Worm (Caenorhabditis elegans) whole organism, L4/young adult: Measurements from ENCODE around the gene D1086.7.
"Not testable (repeated sequence)": the region's sequence is repeated elsewhere in the genome, so short reads cannot be mapped to it uniquely, and the experiment has no call there.

Experiments
- W03F9.2 ChIP-seq: fragments of 150-350 bp; optimal IDR thresholded peaks from 2 replicates; lab custom pipeline; 2014; ENCODE audit warnings: missing biosample characterization, missing genetic modification characterization
- dao-5 ChIP-seq: sonication (generic microtip); optimal IDR thresholded peaks from 2 replicates; lab custom pipeline; 2016; ENCODE audit warnings: missing genotype, missing genetic modification characterization, moderate library complexity, missing compliant biosample characterization
- him-1 ChIP-seq: sonication (generic microtip); optimal IDR thresholded peaks from 2 replicates; lab custom pipeline; 2016; ENCODE audit warnings: missing genotype, missing genetic modification reagents, missing genetic modification characterization, missing compliant biosample characterization

D1086.7 gene

DNA sequence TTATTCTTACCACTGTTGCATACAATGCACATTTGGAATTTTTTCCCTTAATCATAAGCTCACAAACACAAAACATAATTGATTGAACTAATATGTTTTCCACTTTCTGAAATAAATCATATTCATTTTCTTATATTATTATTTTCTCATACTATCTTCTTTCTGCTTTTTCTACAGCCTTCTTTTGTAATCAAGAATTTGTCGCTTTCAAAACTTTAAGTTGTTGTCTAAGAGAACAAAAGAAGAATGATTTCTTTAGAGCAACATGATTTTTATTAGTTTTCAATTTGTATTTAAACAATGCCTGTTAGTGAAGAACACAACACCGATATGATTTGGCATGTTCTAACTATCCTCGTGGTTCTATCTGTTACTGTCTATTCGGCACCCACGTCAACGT lies at the start of gene D1086.7:
Gene D1086.7 (plus strand): TSS at position 301 of the 400 bp plus-strand sequence.
- TF ChIP-seq him-1 (no peak), W03F9.2 (tag; lab: Kevin White, UChicago) (no peak), dao-5 (no peak)

DNA sequence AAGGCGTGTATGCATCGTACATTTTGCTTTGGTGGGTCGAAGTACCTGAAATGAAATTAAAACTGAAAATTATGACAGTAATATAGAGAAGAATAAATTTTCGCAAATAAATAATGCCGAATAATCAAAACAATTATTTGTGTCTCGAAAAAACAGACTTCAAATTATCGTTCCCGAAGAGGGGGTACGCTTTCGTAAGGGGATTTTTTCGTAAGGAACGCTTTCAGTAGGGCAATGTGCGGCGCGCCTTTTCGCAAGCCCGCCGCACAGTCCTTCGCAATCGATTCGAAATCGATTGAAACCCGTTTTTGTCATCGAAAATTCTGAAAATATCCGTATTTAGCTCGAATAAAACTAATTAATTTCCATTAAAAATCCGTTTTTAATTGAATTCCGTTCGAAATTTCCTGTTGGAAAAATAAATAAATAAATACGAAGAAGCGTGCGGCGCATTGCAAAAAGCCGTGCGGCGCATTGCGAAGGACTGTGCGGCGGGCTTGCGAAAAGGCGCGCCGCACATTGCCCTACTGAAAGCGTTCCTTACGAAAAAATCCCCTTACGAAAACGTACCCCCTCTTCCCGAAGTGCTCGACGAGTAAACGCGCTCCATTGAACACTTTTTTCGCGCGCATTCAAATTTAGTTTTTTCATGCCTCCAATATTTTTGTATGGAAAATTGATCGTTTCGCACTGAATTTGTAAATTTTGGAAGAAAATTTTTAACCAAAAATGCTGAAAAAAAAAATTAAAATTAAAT lies 45.6 kb upstream of the D1086.7 start, which contains the start of gene vps-39:
Gene vps-39 (minus strand): TSS at position 51 of the 757 bp plus-strand sequence.
- TF ChIP-seq him-1; W03F9.2 (tag; lab: Kevin White, UChicago); dao-5: not testable (repeated sequence)

DNA sequence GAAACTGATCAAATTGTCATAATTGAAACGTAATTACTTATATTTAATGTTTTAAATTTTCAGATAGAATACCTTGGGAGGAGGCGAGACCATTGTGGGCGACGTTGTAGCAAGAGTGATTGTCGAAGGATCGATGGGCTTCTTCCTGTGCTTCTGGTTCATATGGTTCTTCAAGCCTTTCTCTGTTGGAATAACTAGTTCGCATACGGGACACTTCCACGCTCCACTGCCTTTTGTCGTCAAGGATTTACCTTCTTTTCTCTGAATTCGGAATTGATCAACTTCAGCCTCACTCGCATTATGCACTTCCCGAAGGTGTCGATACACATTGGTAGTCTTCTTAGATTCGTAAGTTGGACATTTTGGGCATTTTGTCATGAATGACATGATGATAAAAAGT lies 34.8 kb upstream of the D1086.7 start, which contains the start of gene F58D12.1:
Gene F58D12.1 (plus strand): TSS at position 301 of the 400 bp plus-strand sequence.
- not testable (repeated sequence) for TF ChIP-seq dao-5; him-1; W03F9.2 (tag; lab: Kevin White, UChicago)

DNA sequence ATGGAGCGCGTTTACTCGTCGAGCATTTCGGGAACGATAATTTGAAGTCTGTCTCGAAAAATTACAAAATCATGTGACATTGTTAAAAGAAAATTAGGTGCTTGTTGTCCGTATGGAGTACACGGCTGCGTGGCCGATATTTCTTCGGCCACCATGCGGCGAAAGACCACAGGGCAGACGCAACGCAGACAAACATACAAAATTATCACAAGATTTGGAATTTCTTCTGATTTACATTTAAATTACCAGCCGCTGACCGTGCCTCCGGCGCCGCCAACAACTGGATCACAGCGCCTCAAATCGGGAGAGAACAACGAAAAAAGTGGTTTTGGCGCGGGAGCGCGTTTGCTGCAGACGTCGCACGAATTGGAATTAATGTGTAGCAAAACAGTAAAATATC lies 29.0 kb upstream of the D1086.7 start:
- TF ChIP-seq him-1 (peak; percentile 65), W03F9.2 (tag; lab: Kevin White, UChicago) (peak; percentile 71)

DNA sequence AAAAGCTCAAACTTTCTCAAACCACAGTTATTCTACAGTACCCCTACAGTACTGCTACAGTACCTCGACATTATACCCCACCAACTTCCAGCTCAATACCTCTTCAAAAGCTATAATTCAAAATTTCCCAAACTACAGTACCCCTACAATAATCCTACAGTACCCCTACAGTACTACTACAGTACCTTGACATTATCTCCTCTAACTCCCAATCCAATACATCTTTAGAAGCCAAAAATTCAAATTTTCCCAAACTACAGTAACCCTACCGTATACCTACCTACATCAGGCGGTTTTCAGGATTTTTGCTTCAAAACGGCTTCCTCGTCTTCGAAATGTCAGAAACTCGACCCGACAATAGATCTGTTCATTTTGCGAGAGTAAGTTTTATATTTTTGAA lies 26.5 kb upstream of the D1086.7 start, which contains the start of gene F58D12.3:
Gene F58D12.3 (plus strand): TSS at position 301 of the 400 bp plus-strand sequence.
- TF ChIP-seq dao-5 (no peak), W03F9.2 (tag; lab: Kevin White, UChicago) (no peak), him-1 (no peak)

DNA sequence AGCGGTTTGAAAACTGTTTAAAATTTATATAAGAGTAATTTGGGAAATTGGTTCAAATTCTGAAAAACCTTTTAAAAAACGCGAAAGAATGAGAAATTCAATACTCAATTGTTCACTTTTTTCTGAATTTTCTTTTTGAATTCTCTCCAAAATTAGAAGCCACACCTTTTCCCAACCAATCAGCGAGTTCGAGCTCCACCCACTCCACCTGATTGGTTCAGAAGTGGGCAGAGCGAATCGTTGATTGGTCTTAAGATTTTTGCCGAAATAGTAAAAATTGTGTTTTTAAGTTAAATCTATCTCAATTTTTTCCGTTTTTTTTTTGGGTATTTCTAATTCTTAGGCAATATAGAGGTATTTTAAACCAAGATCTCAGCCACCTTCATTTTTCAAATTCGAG lies 20.1 kb upstream of the D1086.7 start:
- TF ChIP-seq W03F9.2 (tag; lab: Kevin White, UChicago) = no peak
- no peak for TF ChIP-seq him-1
- no peak for TF ChIP-seq dao-5

DNA sequence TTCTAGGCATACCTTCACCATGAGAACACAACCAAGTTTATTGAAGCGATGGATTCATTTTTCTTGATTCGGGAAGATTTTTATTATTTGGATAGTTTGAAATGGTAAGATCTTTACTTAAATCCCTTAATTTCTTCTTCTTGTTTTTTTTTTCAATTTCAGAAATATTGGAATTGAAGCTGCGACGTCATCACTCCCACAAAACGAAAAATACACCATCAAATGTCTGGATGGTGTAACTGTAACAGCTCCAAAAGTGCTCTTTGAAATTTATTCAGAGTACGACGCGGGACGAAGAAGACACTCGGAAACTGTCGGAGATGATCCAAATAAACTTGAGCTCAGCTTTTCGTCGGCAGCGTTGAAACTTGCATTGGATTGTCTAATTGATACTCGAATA lies 19.6 kb upstream of the D1086.7 start, which contains the start of gene D1086.21:
Gene D1086.21 (plus strand): TSS at position 301 of the 400 bp plus-strand sequence.
- TF ChIP-seq him-1 (no peak), dao-5 (no peak), W03F9.2 (tag; lab: Kevin White, UChicago) (no peak)

DNA sequence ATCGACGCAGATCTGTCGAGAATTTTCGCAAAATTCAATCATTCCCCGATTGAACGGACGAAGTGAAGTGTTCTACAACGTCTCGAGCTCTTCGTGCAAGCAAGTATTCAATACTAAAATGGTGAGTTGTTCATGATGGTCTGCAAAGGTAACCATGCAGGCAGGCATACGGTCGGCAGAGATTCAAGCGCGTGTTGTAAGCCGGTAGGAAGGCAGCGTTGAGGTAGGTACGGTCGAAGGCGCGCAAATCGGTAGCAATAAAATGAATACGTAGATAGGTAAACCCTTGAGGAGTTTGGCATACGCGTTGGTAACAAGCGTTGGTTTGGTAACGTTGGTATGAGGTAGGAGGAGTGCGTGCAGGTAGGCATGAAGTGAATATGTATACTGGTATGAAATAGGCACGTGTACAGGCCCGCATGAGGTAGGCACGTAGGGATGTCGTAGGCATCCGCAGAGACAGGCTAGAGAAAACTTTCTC lies 16.2 kb upstream of the D1086.7 start, which contains the start of gene D1086.17:
Gene D1086.17 (plus strand): TSS at position 51 of the 481 bp plus-strand sequence.
- TF ChIP-seq him-1 (no peak), dao-5 (no peak), W03F9.2 (tag; lab: Kevin White, UChicago) (no peak)

DNA sequence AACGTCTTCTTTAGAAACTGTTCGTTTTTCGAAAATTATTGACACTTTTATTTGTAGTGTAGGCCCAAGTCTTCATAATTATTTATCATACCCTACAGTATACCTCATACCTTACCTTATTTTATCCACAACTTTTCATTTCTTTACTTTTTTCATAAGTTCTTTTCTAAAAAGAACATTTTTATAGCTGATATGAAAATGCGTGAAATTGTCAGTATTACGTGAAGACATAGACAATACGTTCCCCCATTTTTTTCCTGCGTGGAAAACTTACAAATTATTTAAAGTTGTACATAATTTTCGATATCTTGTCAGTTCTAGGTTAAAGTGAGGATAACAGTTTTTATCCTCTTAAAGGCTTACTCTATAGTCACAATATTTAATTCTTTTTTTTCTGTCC lies 14.2 kb upstream of the D1086.7 start:
- no peak for TF ChIP-seq him-1
- no peak for TF ChIP-seq W03F9.2 (tag; lab: Kevin White, UChicago)
- TF ChIP-seq dao-5 = no peak

DNA sequence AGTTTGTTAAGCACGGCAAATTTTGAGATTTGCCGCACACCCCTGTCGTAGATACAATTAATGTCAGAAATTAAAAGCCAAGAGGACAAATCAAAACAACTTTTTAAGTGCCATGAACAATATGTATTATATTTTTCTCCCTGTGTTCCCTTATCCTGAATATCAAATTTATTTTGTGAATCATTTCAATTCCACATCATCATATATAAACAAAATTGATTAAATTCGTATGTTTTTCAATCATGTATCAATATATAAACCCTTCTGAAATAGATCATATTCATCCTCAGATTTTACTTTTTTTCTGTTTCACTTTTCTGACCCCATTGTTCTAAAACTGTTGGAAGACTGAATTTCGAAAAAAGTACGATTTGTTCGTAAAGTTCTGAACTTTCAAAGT lies 9.9 kb upstream of the D1086.7 start, which contains the start of gene D1086.11:
Gene D1086.11 (plus strand): TSS at position 301 of the 400 bp plus-strand sequence.
- TF ChIP-seq W03F9.2 (tag; lab: Kevin White, UChicago) (no peak), dao-5 (no peak), him-1 (no peak)

DNA sequence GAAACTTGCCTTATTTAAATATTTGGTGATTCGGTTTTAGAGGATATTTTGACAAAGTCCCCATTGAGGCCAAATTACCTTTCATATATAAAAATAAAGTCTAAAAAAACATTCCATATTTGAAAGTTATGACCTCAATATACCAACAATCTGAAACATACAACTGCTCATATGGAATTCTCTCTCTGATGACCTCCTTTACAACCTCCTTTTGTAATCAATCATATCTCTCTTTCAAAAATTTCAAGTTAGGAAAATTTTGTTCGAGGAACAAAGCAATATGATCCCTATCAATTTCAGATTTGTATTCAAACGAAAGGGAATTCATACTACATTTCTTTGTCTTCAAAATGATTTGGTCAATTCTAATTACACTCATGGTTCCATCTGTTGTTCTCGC lies 4.6 kb upstream of the D1086.7 start, which contains the start of gene D1086.6:
Gene D1086.6 (plus strand): TSS at position 301 of the 400 bp plus-strand sequence.
- TF ChIP-seq W03F9.2 (tag; lab: Kevin White, UChicago) = no peak
- TF ChIP-seq dao-5 = no peak
- TF ChIP-seq him-1 = no peak

DNA sequence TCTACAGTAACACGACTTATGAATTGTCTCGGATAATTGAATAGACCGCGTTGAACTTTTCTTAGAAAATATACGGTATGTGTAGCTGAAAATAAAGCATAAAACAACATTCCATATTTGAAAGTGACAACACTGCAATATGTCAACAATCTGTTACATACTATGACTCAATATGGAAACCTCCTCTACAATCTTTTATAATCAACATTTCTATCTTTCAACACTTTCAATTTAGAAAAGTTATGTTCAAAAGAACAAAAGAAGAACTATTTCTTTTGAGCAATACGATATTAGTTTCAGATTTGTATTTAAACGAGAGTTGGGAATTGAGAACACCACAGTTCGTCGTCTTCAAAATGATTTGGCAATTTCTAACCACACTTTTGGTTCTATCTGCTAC lies 1.6 kb upstream of the D1086.7 start, which contains the start of gene D1086.10:
Gene D1086.10 (plus strand): TSS at position 301 of the 400 bp plus-strand sequence.
- TF ChIP-seq him-1 (no peak), W03F9.2 (tag; lab: Kevin White, UChicago) (no peak), dao-5 (no peak)

DNA sequence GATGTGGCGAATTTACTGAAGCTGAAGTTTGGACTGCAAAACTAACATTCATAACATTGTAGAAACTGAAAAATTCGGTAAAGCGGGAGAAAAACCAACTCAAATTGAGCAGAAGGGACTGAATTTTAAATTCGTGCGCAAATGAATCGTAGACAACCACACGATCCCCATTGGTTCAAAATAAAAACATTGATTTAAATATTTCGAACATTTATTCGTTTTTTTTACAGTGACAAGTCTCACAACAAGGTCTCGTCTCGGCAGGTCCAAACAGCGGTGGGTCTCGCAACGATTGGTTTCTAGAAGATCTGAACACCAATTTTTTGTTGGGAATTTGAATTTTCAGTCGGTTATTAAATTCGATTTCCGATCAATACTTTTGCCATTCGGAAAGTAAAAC lies 1.5 kb downstream of the D1086.7 start, which contains the start of gene D1086.18:
Gene D1086.18 (plus strand): TSS at position 301 of the 400 bp plus-strand sequence.
- TF ChIP-seq him-1 (no peak), W03F9.2 (tag; lab: Kevin White, UChicago) (no peak), dao-5 (no peak)

DNA sequence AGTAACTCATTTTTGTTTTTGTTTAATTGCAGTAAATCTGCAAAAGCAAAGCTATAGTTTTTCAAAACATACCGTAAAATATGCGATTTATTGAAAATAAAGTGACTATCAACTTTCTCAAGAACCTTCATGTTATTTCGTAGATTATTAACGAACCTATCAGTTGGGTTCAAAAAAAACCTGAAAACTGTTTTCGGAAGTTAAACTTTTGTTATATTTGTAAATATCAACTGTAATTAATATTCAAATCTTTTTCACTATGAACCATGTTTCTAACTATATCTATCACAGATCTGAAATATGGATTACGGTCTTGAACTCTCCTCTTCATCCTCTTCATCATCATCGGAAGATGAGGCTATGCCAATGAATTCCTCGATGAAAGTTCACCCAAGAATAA lies 4.0 kb downstream of the D1086.7 start, which contains the start of gene D1086.19:
Gene D1086.19 (plus strand): TSS at position 301 of the 400 bp plus-strand sequence.
- no peak for TF ChIP-seq W03F9.2 (tag; lab: Kevin White, UChicago)
- no peak for TF ChIP-seq him-1
- TF ChIP-seq dao-5 = no peak
